Fruit fly (Drosophila melanogaster) whole organism, embryonic: ENCODE data around the gene Setx.
A peak's percentile ranks its signal among the peaks of the same experiment; 100 is the strongest.

Experiments used
- Abd-B ChIP-seq: fragments of 200-800 bp; sonication (Bioruptor generic); optimal IDR thresholded peaks from 2 replicates; lab custom pipeline; 2018; ENCODE audit warnings: missing biosample characterization, mild to moderate bottlenecking, missing genetic modification characterization, moderate library complexity
- Atf3 ChIP-seq: fragments of 200-800 bp; sonication (Bioruptor generic); optimal IDR thresholded peaks from 3 replicates; lab custom pipeline; 2016; ENCODE audit warnings: missing biosample characterization, missing genetic modification characterization
- Bdp1 ChIP-seq: fragments of 200-800 bp; sonication (Bioruptor generic); optimal IDR thresholded peaks from 3 replicates; lab custom pipeline; 2016; ENCODE audit warnings: missing biosample characterization, missing genetic modification characterization
- CG10565 ChIP-seq: fragments of 200-800 bp; sonication (Bioruptor generic); optimal IDR thresholded peaks from 3 replicates; lab custom pipeline; 2016; ENCODE audit warnings: missing biosample characterization, mild to moderate bottlenecking, missing genetic modification characterization
- CG11247 ChIP-seq: fragments of 200-800 bp; sonication (Bioruptor generic); IDR thresholded peaks from 2 replicates; pipeline ENCODE4 v1.3.6; 2022; ENCODE audit warnings: missing biosample characterization, missing genetic modification characterization
- CG13424 ChIP-seq: fragments of 200-800 bp; sonication (Bioruptor generic); optimal IDR thresholded peaks from 2 replicates; lab custom pipeline; 2019; ENCODE audit warnings: missing biosample characterization, mild to moderate bottlenecking, missing genetic modification characterization, moderate library complexity
- CG13894 ChIP-seq: fragments of 200-800 bp; sonication (Bioruptor generic); optimal IDR thresholded peaks from 3 replicates; lab custom pipeline; 2018; ENCODE audit warnings: missing biosample characterization, mild to moderate bottlenecking, missing genetic modification characterization, moderate library complexity
- CG15011 ChIP-seq: fragments of 200-800 bp; sonication (Bioruptor generic); optimal IDR thresholded peaks from 3 replicates; lab custom pipeline; 2018; ENCODE audit warnings: missing biosample characterization, mild to moderate bottlenecking, missing genetic modification characterization
- CG15601 ChIP-seq: fragments of 200-800 bp; sonication (Bioruptor generic); optimal IDR thresholded peaks from 3 replicates; lab custom pipeline; 2019; ENCODE audit warnings: missing biosample characterization, mild to moderate bottlenecking, missing genetic modification characterization, moderate library complexity
- CG18262 ChIP-seq: fragments of 200-800 bp; optimal IDR thresholded peaks from 3 replicates; lab custom pipeline; 2019; ENCODE audit warnings: missing biosample characterization, mild to moderate bottlenecking, missing genetic modification characterization, moderate library complexity
- CG33557 ChIP-seq: fragments of 200-800 bp; sonication (Bioruptor generic); optimal IDR thresholded peaks from 2 replicates; lab custom pipeline; 2019; ENCODE audit warnings: missing biosample characterization, mild to moderate bottlenecking, missing genetic modification characterization, moderate library complexity
- CG7357 ChIP-seq: fragments of 200-800 bp; sonication (Bioruptor generic); IDR thresholded peaks from 3 replicates; pipeline ENCODE4 v1.3.6; 2022; ENCODE audit warnings: missing biosample characterization, missing genetic modification characterization
- CG7839 ChIP-seq: fragments of 200-800 bp; sonication (Bioruptor generic); optimal IDR thresholded peaks from 3 replicates; lab custom pipeline; 2018; ENCODE audit warnings: missing biosample characterization, mild to moderate bottlenecking, missing genetic modification characterization, moderate library complexity
- CG7987 ChIP-seq: fragments of 200-800 bp; sonication (Bioruptor generic); optimal IDR thresholded peaks from 2 replicates; lab custom pipeline; 2018; ENCODE audit warnings: missing biosample characterization, mild to moderate bottlenecking, missing genetic modification characterization, moderate library complexity
- CG8478 ChIP-seq: fragments of >200 bp; optimal IDR thresholded peaks from 2 replicates; lab custom pipeline; 2018
- CG9215 ChIP-seq: fragments of 200-800 bp; sonication (Bioruptor generic); IDR thresholded peaks from 2 replicates; pipeline ENCODE4 v1.3.6; 2022; ENCODE audit warnings: missing biosample characterization, missing genetic modification characterization
- Dek ChIP-seq: fragments of 200-800 bp; sonication (Bioruptor generic); optimal IDR thresholded peaks from 3 replicates; lab custom pipeline; 2019; ENCODE audit warnings: missing biosample characterization, mild to moderate bottlenecking, missing genetic modification characterization, moderate library complexity
- ERR ChIP-seq: fragments of 200-800 bp; sonication (Bioruptor generic); optimal IDR thresholded peaks from 2 replicates; lab custom pipeline; 2016; ENCODE audit warnings: missing biosample characterization, missing genetic modification characterization
- Ets97D ChIP-seq: fragments of 200-800 bp; sonication (Bioruptor generic); optimal IDR thresholded peaks from 3 replicates; lab custom pipeline; 2016; ENCODE audit warnings: missing biosample characterization, missing genetic modification characterization
- Fer3 ChIP-seq: fragments of 200-800 bp; sonication (Bioruptor generic); optimal IDR thresholded peaks from 2 replicates; lab custom pipeline; 2018; ENCODE audit warnings: missing biosample characterization, mild to moderate bottlenecking, missing genetic modification characterization, moderate library complexity
- HHEX ChIP-seq: fragments of 200-800 bp; sonication (Bioruptor generic); optimal IDR thresholded peaks from 3 replicates; lab custom pipeline; 2017; ENCODE audit warnings: missing biosample characterization, mild to moderate bottlenecking, missing genetic modification characterization, missing genetic modification reagents
- HLH3B ChIP-seq: fragments of 200-800 bp; sonication (Bioruptor generic); IDR thresholded peaks from 2 replicates; pipeline ENCODE4 v1.3.6; 2022; ENCODE audit warnings: missing biosample characterization, missing genetic modification characterization
- Hand ChIP-seq: fragments of 200-800 bp; sonication (Bioruptor generic); optimal IDR thresholded peaks from 2 replicates; lab custom pipeline; 2017; ENCODE audit warnings: mild to moderate bottlenecking, missing biosample characterization, missing genetic modification reagents, missing genetic modification characterization
- HmgZ ChIP-seq: fragments of 200-800 bp; sonication (Bioruptor generic); optimal IDR thresholded peaks from 2 replicates; lab custom pipeline; 2018; ENCODE audit warnings: missing biosample characterization, mild to moderate bottlenecking, missing genetic modification characterization
- Hr3 ChIP-seq: fragments of 200-800 bp; sonication (Bioruptor generic); optimal IDR thresholded peaks from 3 replicates; lab custom pipeline; 2016; ENCODE audit warnings: missing biosample characterization, missing genetic modification characterization
- NC2α ChIP-seq: fragments of 200-800 bp; sonication (Bioruptor generic); optimal IDR thresholded peaks from 2 replicates; lab custom pipeline; 2016; ENCODE audit warnings: missing biosample characterization, missing genetic modification characterization
- NFAT ChIP-seq: fragments of 200-800 bp; sonication (Bioruptor generic); IDR thresholded peaks from 2 replicates; pipeline ENCODE4 v1.3.6; 2022; ENCODE audit warnings: missing biosample characterization, missing genetic modification characterization
- Poxn ChIP-seq: fragments of 200-800 bp; sonication (Bioruptor generic); IDR thresholded peaks from 2 replicates; pipeline ENCODE4 v1.3.6; 2022; ENCODE audit warnings: missing biosample characterization, missing genetic modification characterization
- Scr ChIP-seq: fragments of 200-800 bp; sonication (Bioruptor generic); IDR thresholded peaks from 2 replicates; pipeline ENCODE4 v1.3.6; 2022; ENCODE audit warnings: missing biosample characterization, missing genetic modification characterization; ENCODE audit not compliant: partially characterized antibody
- Sox102F ChIP-seq: fragments of 200-800 bp; sonication (Bioruptor generic); optimal IDR thresholded peaks from 2 replicates; lab custom pipeline; 2018; ENCODE audit warnings: missing biosample characterization, mild to moderate bottlenecking, missing genetic modification characterization, moderate library complexity
- Sry-β ChIP-seq: fragments of 200-800 bp; sonication (Bioruptor generic); optimal IDR thresholded peaks from 2 replicates; lab custom pipeline; 2018; ENCODE audit warnings: missing biosample characterization, mild to moderate bottlenecking, missing genetic modification characterization, moderate library complexity
- aop ChIP-seq: fragments of 200-800 bp; sonication (Bioruptor generic); IDR thresholded peaks from 2 replicates; pipeline ENCODE4 v1.3.6; 2022; ENCODE audit warnings: missing biosample characterization, missing genetic modification characterization
- ato ChIP-seq: fragments of 200-800 bp; sonication (Bioruptor generic); IDR thresholded peaks from 2 replicates; pipeline ENCODE4 v1.3.6; 2022; ENCODE audit warnings: missing biosample characterization, missing genetic modification characterization; ENCODE audit not compliant: partially characterized antibody
- cato ChIP-seq: fragments of 200-800 bp; sonication (Bioruptor generic); optimal IDR thresholded peaks from 2 replicates; lab custom pipeline; 2016; ENCODE audit warnings: missing biosample characterization, missing genetic modification characterization, borderline replicate concordance
- danr ChIP-seq: fragments of 200-800 bp; sonication (Bioruptor generic); IDR thresholded peaks from 2 replicates; pipeline ENCODE4 v1.3.6; 2022; ENCODE audit warnings: missing biosample characterization, missing genetic modification characterization
- dati ChIP-seq: fragments of 200-800 bp; sonication (Bioruptor generic); IDR thresholded peaks from 2 replicates; pipeline ENCODE4 v1.3.6; 2022; ENCODE audit warnings: missing biosample characterization, missing genetic modification characterization
- disco-r ChIP-seq: fragments of 200-800 bp; sonication (Bioruptor generic); optimal IDR thresholded peaks from 2 replicates; lab custom pipeline; 2016; ENCODE audit warnings: missing biosample characterization, missing genetic modification characterization
- dmrt99B ChIP-seq: fragments of 200-800 bp; sonication (Bioruptor generic); optimal IDR thresholded peaks from 2 replicates; lab custom pipeline; 2018; ENCODE audit warnings: missing biosample characterization, mild to moderate bottlenecking, missing genetic modification characterization, moderate library complexity
- en ChIP-seq: fragments of 200-800 bp; sonication (Bioruptor generic); optimal IDR thresholded peaks from 2 replicates; lab custom pipeline; 2016; ENCODE audit warnings: missing biosample characterization, missing genetic modification characterization
- fu2 ChIP-seq: fragments of 200-800 bp; sonication (Bioruptor generic); optimal IDR thresholded peaks from 2 replicates; lab custom pipeline; 2016; ENCODE audit warnings: missing biosample characterization, missing genetic modification characterization
- gcm ChIP-seq: fragments of 200-800 bp; sonication (Bioruptor generic); optimal IDR thresholded peaks from 2 replicates; lab custom pipeline; 2019; ENCODE audit warnings: missing biosample characterization, mild to moderate bottlenecking, missing genetic modification characterization, moderate library complexity
- gsb ChIP-seq: fragments of 200-800 bp; sonication (Bioruptor generic); IDR thresholded peaks from 2 replicates; pipeline ENCODE4 v1.3.6; 2022; ENCODE audit warnings: missing biosample characterization, missing genetic modification characterization
- gt ChIP-seq: fragments of 200-800 bp; sonication (Bioruptor generic); IDR thresholded peaks from 2 replicates; pipeline ENCODE4 v1.3.6; 2022; ENCODE audit warnings: missing biosample characterization, missing genetic modification characterization
- h ChIP-seq: fragments of >200 bp; optimal IDR thresholded peaks from 2 replicates; lab custom pipeline; 2017
- ken ChIP-seq: fragments of 200-800 bp; sonication (Bioruptor generic); IDR thresholded peaks from 3 replicates; pipeline ENCODE4 v1.3.6; 2022; ENCODE audit warnings: missing biosample characterization, missing genetic modification characterization
- luna ChIP-seq: fragments of 200-800 bp; sonication (Bioruptor generic); optimal IDR thresholded peaks from 2 replicates; lab custom pipeline; 2016; ENCODE audit warnings: missing biosample characterization, missing genetic modification characterization
- nerfin-1 ChIP-seq: fragments of 200-800 bp; sonication (Bioruptor generic); optimal IDR thresholded peaks from 3 replicates; lab custom pipeline; 2019; ENCODE audit warnings: missing biosample characterization, mild to moderate bottlenecking, missing genetic modification characterization, moderate library complexity
- oc ChIP-seq: fragments of 200-800 bp; sonication (Bioruptor generic); optimal IDR thresholded peaks from 2 replicates; lab custom pipeline; 2018; ENCODE audit warnings: missing biosample characterization, mild to moderate bottlenecking, missing genetic modification characterization, moderate library complexity
- pho ChIP-seq: fragments of 200-800 bp; sonication (Bioruptor generic); optimal IDR thresholded peaks from 2 replicates; lab custom pipeline; 2016; ENCODE audit warnings: missing biosample characterization, missing genetic modification characterization
- tx ChIP-seq: fragments of 200-800 bp; sonication (Bioruptor generic); optimal IDR thresholded peaks from 2 replicates; lab custom pipeline; 2016; ENCODE audit warnings: missing biosample characterization, missing genetic modification characterization
- zfh2 ChIP-seq: fragments of 200-800 bp; sonication (Bioruptor generic); optimal IDR thresholded peaks from 2 replicates; lab custom pipeline; 2016; ENCODE audit warnings: missing biosample characterization, missing genetic modification characterization

Gene Setx

dm6 chr3L:8137448-8137906 is at the start of gene Setx, which contains the start of gene mus301 (continued):
- TF ChIP-seq Fer3 (peak; percentile 70), ken (peak; percentile 70; the same call in 1 of the 3 replicates), Abd-B (GFP tag; lab: Kevin White, UChicago) (peak; percentile 89), gsb (peak; percentile 59; the same call in 1 of the 2 replicates), Bdp1 (peak; percentile 80), HHEX (peak; percentile 69), HmgZ (tag; lab: Kevin White, UChicago) (peak; percentile 88), CG10565 (GFP tag; lab: Kevin White, UChicago) (peak; percentile 48), dmrt99B (no peak), nerfin-1 (tag; lab: Kevin White, UChicago) (peak; percentile 62), ato (GFP tag; lab: Robert Waterston, UW) (no peak), cato (GFP tag; lab: Kevin White, UChicago) (peak; percentile 75), ERR (GFP tag; lab: Kevin White, UChicago) (peak; percentile 60), Atf3 (peak; percentile 74), Hand (GFP tag; lab: Kevin White, UChicago) (no peak), NFAT (peak; percentile 69), CG7357 (GFP tag; lab: Robert Waterston, UW) (peak; percentile 64; the same call in 1 of the 3 replicates), tx (GFP tag; lab: Kevin White, UChicago) (peak; percentile 76), CG13424 (tag; lab: Kevin White, UChicago) (peak; percentile 79), CG13894 (tag; lab: Kevin White, UChicago) (no peak), gcm (no peak), Sry-β (GFP tag; lab: Kevin White, UChicago) (no peak), Dek (tag; lab: Kevin White, UChicago) (peak; percentile 75), pho (GFP tag; lab: Kevin White, UChicago) (peak; percentile 88), en (no peak), danr (GFP tag; lab: Robert Waterston, UW) (peak; percentile 54; the same call in 1 of the 2 replicates), NC2α (GFP tag; lab: Kevin White, UChicago) (peak; percentile 30), CG7987 (GFP tag; lab: Kevin White, UChicago) (peak; percentile 61), fu2 (GFP tag; lab: Kevin White, UChicago) (peak; percentile 82), CG8478 (lab: Kevin White, UChicago) (no peak), CG9215 (GFP tag; lab: Robert Waterston, UW) (peak; percentile 80), disco-r (GFP tag; lab: Kevin White, UChicago) (peak; percentile 64), dati (GFP tag; lab: Robert Waterston, UW) (no peak), gt (GFP tag; lab: Robert Waterston, UW) (no peak), Ets97D (GFP tag; lab: Kevin White, UChicago) (peak; percentile 93), CG15601 (peak; percentile 75), CG7839 (tag; lab: Kevin White, UChicago) (no peak), zfh2 (GFP tag; lab: Kevin White, UChicago) (peak; percentile 94), h (lab: Kevin White, UChicago) (no peak), Hr3 (GFP tag; lab: Kevin White, UChicago) (peak; percentile 85), oc (tag; lab: Kevin White, UChicago) (no peak), aop (GFP tag; lab: Robert Waterston, UW) (no peak), luna (peak; percentile 73), CG18262 (tag; lab: Kevin White, UChicago) (no peak), HLH3B (GFP tag; lab: Robert Waterston, UW) (peak; percentile 55), CG33557 (GFP tag; lab: Kevin White, UChicago) (peak; percentile 69), CG15011 (GFP tag; lab: Kevin White, UChicago) (no peak), Poxn (no peak), CG11247 (peak; percentile 67), Sox102F (GFP tag; lab: Kevin White, UChicago) (no peak), Scr (no peak; the same call in 1 of the 2 replicates)
